Fruit fly (Drosophila melanogaster) S2 (cell line): Measurements from ENCODE around the gene CG15024.

Experiments used
- CG8478 ChIP-seq: fragments of >200 bp; optimal IDR thresholded peaks from 2 replicates; lab custom pipeline; 2018
- CTCF ChIP-seq, 2 experiments: fragments of >200 bp; optimal IDR thresholded peaks; 2 replicates each; lab custom pipeline; 2018

CG15024 gene

DNA sequence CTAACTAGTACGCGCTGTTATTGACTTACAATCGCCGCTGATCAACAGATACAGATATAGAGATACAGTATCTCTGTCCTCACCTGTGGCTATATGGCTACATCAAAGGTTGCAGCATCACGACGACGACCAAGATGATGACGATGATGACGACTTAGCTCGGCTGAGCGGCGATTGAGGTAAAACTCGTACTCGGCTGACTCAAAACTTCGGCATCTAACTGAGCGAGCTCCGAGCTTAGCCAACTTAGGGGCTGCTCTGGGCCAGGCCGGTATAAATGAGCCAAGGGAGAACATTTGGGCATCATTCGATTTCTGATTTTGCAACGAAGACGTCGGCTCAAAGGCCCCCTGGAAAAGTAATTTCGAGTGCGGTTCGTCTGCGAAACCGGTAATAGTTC, 27.2 kb downstream of the CG15024 start, which contains the start of gene CG15021:
CG15021 (plus strand) TSS at position 301 of the 400 bp plus-strand sequence.
- TF ChIP-seq CTCF (optimal IDR thresholded peaks at IDR 0.05; lab: Kevin White, UChicago) (no peak), CG8478 (lab: Kevin White, UChicago) (no peak)

DNA sequence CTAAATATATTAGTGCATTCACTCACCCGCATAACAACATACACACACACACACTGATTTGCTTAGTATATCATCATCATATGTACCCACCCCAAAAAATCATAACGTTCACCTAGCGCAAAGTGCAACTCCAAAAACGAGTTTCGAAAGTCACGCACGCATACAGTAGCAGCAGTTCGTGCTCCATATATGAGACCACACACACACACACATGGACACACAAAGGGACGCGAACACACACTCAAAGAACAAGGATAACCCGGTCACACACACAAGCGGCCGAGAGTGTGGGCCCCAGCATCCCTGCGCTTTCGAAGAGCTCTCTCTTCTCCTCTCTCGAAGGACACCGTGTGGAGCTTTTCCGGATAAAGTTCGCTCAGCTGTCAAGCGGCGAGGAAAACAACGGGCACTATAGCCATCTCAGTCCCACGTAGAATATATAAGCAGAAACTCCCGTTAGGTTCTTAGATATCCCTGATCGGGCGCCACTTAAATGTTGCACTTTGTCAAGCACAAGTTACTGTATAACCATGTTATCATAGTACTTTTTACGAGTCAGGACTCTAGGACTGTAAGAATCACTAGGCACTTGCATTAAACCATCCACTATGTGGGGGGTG, 32.4 kb downstream of the CG15024 start:
- no peak for TF ChIP-seq CG8478 (lab: Kevin White, UChicago)
- no peak for TF ChIP-seq CTCF (optimal IDR thresholded peaks at IDR 0.05; lab: Kevin White, UChicago)

DNA sequence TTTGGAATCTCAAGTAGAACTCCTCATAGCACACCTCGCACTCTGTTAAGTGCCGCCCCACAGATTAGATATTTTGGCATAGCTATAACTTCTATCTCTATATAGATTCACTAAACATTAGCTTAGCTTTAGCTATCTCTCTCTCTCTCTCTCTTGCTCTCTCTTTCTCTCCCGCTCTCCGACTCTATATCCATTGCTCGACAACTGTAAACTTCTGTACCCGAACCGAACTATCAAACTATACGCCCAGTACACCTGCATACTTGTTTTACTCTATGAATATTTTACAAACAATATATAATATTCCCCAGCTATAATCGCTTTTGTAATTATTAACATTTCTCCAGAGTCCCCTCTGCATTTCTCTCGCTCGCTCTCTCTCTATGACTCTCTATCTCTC, 33.3 kb downstream of the CG15024 start:
- no peak for TF ChIP-seq CG8478 (lab: Kevin White, UChicago)
- no peak for TF ChIP-seq CTCF (optimal IDR thresholded peaks at IDR 0.05; lab: Kevin White, UChicago)

DNA sequence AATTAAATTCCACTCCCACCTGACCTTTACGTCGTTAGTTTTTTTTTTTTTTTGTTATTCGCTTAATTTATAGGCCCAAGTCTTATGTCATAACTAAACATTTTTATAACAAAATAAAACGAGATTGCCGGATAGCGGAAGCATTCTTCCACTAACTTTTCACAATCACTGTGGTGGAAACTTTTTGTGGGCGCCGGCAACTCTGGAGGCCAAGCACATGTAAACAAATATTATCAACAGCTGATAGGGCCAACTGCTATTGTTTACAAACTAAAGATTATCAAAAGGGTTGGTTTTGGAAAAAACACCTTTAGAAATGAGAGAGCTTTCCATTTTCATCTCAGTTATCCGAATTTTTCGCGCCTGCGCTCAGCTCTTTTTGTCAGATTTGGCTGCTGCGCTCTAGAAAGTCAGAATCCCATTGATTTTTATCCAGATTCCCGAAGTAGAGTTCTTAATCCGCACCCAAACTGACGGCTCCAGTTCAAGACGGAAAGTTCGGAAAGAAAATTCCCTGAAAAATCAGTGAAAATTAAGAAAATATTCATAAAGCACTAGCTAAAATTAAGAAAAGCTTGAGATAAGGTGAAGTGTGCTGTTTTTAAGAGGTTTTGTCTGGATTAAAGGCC, 34.6 kb downstream of the CG15024 start, which contains the start of gene nAChRbeta1:
nAChRbeta1 (plus strand) TSS at position 432 of the 629 bp plus-strand sequence.
- TF ChIP-seq CTCF (optimal IDR thresholded peaks at IDR 0.05; lab: Kevin White, UChicago) = no peak
- TF ChIP-seq CG8478 (lab: Kevin White, UChicago) = no peak

DNA sequence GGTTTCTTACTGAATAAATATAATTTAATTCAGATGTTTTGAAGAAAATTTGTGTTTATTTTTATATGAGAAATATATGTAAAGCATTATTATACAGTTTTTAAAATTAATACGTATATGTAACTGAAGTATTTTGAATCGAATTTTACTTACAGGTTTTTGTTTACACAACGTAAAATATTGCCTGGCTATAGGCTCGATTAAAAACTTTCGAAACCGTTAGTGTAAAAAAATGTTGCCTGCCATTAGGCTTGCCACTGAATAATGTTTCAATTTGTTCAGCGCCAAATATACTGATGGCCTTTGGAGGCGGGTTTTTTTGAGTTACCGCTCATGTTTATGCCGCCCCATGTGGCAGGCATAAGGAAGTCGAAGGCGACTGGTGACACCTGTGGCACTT, 37.0 kb downstream of the CG15024 start:
- TF ChIP-seq CG8478 (lab: Kevin White, UChicago) (no peak), CTCF (optimal IDR thresholded peaks at IDR 0.05; lab: Kevin White, UChicago) (no peak)

DNA sequence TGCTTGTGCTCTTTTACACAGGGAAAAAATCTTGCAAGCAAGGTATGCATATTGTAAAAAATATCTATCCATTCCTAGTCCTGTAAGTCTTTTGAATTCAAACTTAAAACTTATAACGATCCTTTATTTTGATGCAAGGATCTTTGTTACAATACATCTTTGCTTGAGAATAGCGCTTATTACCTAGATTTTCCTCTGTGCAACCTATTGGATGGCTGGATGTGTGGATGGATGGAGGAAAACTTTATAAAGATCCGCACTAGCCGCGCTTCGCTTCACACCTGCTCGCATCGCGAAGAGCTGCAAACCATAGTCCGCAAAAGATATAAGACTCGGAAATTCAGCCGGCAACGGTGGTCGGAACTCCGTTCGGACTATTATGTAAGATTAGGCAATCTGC, 42.3 kb downstream of the CG15024 start, which contains the start of gene CG15020:
CG15020 (plus strand) TSS at position 301 of the 400 bp plus-strand sequence.
- TF ChIP-seq CTCF (optimal IDR thresholded peaks at IDR 0.05; lab: Kevin White, UChicago) (no peak), CG8478 (lab: Kevin White, UChicago) (no peak)

DNA sequence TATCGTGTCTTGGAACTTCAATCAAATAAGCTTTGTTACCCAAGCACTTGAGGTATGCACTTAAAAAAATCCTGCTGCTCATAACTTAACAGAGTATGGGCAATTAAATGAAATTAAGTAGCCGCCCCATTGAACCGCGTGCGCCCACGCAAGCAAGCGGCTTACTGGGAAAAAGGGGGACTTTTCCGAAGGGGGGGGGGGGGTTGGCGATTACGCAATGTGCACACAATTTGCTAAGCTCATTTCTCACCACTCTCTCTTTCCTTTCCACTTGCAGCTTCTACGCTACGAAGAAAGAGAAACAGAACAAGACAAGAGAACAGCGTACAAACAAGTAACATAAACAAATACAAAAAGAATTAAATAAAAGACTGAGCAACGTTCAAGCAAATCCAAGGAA, 46.1 kb downstream of the CG15024 start:
- TF ChIP-seq CTCF (optimal IDR thresholded peaks at IDR 0.05; lab: Kevin White, UChicago) (no peak), CG8478 (lab: Kevin White, UChicago) (no peak)

DNA sequence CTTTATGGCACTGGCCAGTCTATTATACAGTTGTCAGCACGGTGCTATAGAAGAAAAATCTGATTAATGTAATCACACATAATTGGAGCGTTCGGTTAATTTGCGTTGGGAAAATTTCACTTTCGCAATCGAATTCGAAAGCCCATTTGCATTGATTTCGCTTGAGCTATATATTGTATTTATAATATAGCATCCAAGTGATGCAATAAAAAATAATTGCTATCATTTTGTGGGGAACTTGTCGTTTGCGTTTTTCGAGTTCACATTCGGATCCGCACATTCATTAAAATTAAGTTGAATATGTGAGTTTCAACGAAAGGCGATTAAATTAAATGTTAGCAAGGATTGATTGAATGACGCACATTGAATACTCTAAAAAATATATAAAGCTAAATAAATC, 46.6 kb downstream of the CG15024 start:
- no peak for TF ChIP-seq CG8478 (lab: Kevin White, UChicago)
- no peak for TF ChIP-seq CTCF (optimal IDR thresholded peaks at IDR 0.05; lab: Kevin White, UChicago)

DNA sequence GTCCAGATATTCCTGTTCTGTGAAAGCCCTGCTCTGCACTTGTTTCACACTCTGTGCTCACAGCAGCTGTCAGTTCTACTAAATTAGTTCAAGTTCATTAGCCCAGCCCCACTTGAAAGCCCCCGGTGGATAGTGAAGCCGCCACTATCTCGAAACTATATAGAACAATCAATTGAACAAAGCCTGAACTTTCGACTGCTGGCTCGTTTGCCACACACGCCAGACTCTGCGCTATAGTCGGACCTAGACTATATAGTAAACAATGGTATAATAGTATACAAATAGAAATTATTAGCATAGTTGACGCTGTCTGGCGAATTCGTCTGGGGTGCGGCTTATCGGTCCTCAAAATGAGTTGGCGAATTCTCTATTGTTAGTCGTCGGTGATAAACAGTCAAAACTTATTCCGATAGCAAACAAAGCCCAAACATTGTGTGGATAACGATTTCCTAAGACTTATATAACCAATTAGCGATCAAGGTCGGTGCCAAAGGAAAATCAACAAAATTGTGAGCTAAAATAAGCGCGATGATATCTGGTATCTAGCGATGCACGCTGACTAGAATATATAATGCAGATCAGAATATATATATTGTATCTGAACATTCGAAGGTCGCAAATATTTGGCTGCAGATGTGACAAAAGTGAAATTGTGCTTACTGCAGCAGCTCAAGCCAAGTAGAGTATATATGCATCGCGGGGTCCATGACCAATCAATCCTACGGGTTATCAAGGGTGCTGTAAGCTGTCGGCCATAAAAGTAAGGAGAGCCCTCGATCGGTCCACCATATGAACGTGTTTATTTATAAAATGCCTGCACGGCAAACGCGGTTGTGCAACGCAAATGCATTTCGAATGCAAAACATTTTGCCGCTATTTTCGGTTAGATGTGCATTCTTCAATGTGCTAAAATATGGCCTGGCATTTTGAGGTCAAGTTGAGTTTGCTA, 48.0 kb downstream of the CG15024 start:
- TF ChIP-seq CG8478 (lab: Kevin White, UChicago) = no peak
- no peak for TF ChIP-seq CTCF (optimal IDR thresholded peaks at IDR 0.05; lab: Kevin White, UChicago)

DNA sequence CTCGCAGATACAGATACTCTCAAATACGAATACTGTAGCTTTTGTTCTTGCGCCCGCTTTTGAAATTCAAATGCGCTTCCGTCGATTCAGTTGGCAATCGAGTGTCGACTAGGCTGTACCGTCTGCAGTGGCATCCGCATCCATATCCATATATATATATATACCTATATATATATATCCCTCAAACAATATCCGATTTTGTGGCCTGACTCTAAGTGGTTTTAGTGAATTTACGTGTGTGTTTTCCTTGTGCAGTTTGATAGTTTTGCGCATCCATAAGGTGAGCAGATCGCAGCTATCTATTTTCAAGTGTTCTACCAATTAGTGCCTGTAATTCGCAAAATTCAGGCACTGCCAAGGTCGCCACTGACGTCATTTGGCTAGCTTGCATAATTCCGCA, 49.0 kb downstream of the CG15024 start:
- TF ChIP-seq CTCF (optimal IDR thresholded peaks at IDR 0.05; lab: Kevin White, UChicago) = no peak
- no peak for TF ChIP-seq CG8478 (lab: Kevin White, UChicago)

DNA sequence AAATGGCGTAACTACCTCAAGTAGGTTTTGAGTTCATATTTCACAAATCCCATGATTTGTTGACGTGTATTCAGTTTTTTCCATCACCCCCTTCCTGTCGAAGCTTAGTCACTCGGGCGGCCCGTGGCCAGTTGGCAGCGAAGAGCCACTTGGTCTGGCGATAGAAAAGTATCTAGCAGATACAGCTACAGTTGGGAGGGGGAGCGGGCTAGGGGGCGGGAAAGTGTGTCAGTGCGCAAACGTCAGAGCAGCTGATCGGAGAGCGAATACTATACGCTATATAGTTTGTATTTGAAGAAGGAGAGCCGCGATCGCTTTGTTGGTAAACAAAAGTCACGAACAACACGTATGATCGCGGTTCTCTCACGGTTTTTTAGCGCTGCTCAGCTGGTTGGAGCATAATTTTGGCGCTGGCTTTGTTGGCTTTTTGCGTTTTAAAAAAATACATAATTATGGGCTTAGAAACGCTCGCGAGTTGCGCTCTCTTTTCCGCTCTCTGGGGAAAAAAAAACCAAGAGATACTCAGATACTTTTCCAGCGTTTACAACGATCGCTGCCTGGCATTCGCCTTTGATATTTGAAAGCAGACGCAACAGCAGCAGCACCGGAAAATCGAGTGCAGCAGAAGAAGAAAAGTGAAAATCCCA, 49.7 kb downstream of the CG15024 start:
- TF ChIP-seq CG8478 (lab: Kevin White, UChicago) (no peak), CTCF (optimal IDR thresholded peaks at IDR 0.05; lab: Kevin White, UChicago) (no peak)

DNA sequence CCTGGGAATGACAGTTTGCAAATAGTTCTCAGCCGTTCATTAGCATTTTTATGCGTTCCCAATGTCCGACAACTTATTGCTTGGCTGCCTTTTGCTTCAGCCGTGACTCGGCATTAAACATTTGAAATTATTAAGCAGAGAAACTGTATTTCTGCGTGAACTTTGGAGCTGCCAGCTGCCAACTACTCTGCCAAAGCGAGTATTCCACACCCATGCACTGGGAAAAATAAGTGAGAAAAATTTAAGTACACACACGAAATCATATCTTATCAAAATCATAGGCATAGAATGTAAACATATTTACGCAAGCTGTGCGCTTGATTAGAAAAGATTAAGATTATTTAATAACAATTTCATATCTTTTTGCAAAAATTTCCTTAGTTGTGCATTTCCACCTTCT, 50.6 kb downstream of the CG15024 start:
- TF ChIP-seq CTCF (optimal IDR thresholded peaks at IDR 0.05; lab: Kevin White, UChicago) (no peak), CG8478 (lab: Kevin White, UChicago) (no peak)
